Fruit fly (Drosophila melanogaster): ENCODE measurements around the gene CG45064.

dm6 chrX:14909051-14909450, 26.7 kb upstream of the CG45064 start:
- peak; percentile 47 for TF ChIP-seq CG33017 (tag; optimal IDR thresholded peaks at IDR 0.05)
- no peak for TF ChIP-seq toe (GFP tag; optimal IDR thresholded peaks at IDR 0.05)
